Worm (Caenorhabditis elegans) whole organism, mixed stage, embryonic: ENCODE measurements around the gene ttn-1.

ENCODE experiments used
- ceh-39 ChIP-seq: fragments of 150-350 bp; optimal IDR thresholded peaks from 2 replicates; lab custom pipeline; 2014; ENCODE audit warnings: missing biosample characterization, missing genetic modification characterization
- ceh-43 ChIP-seq: fragments of 200-800 bp; sonication (Bioruptor generic); optimal IDR thresholded peaks from 2 replicates; lab custom pipeline; 2018; ENCODE audit warnings: mild to moderate bottlenecking, missing genetic modification characterization, moderate library complexity, missing compliant biosample characterization
- ces-1 ChIP-seq: fragments of 150-350 bp; optimal IDR thresholded peaks from 2 replicates; lab custom pipeline; 2014; ENCODE audit warnings: missing biosample characterization, missing genetic modification reagents, missing genetic modification characterization
- lin-13 ChIP-seq: fragments of 150-350 bp; optimal IDR thresholded peaks from 2 replicates; lab custom pipeline; 2014; ENCODE audit warnings: missing biosample characterization, missing genetic modification characterization
- nhr-12 ChIP-seq: fragments of 150-350 bp; optimal IDR thresholded peaks from 2 replicates; lab custom pipeline; 2014; ENCODE audit warnings: missing biosample characterization, missing genetic modification characterization
- nhr-28 ChIP-seq: fragments of 150-350 bp; optimal IDR thresholded peaks from 2 replicates; lab custom pipeline; 2014; ENCODE audit warnings: missing biosample characterization, missing genetic modification characterization
- unc-62 ChIP-seq: fragments of 150-350 bp; optimal IDR thresholded peaks from 2 replicates; lab custom pipeline; 2014; ENCODE audit warnings: missing biosample characterization, missing genetic modification reagents, missing genetic modification characterization
- ztf-11 ChIP-seq: fragments of 150-350 bp; optimal IDR thresholded peaks from 2 replicates; lab custom pipeline; 2014; ENCODE audit warnings: missing biosample characterization, missing genetic modification characterization

- TF ChIP-seq ces-1 (GFP tag; lab: Kevin White, UChicago): no peak
- TF ChIP-seq lin-13 (tag; lab: Kevin White, UChicago): no peak
- TF ChIP-seq ceh-39: no peak
- TF ChIP-seq ztf-11 (tag; lab: Kevin White, UChicago): no peak
- no peak for TF ChIP-seq ceh-43 (GFP tag; lab: Kevin White, UChicago)
- no peak for TF ChIP-seq unc-62 (GFP tag; lab: Kevin White, UChicago)
- TF ChIP-seq nhr-28 (tag; lab: Kevin White, UChicago): no peak
- TF ChIP-seq nhr-12 (tag; lab: Kevin White, UChicago): no peak
These were observed 37.4 kb upstream of the ttn-1 start for ce11 chrV:6239855-6240254.
